Fruit fly (Drosophila melanogaster): ENCODE data around the gene promL.
A peak's percentile ranks its signal among the peaks of the same experiment; 100 is the strongest.

Gene promL

dm6 chr3L:3148125-3149059 is 20.9 kb upstream of the promL start, which contains the start of the genes Usp5 and BtbVII (continued):
- TF ChIP-seq CG1647 (GFP tag; optimal IDR thresholded peaks at IDR 0.05), result no peak
- no peak for TF ChIP-seq Abd-B (GFP tag; optimal IDR thresholded peaks at IDR 0.05)
- TF ChIP-seq CG12155 (GFP tag; optimal IDR thresholded peaks at IDR 0.05), result peak; percentile 45
- TF ChIP-seq crol (GFP tag; IDR thresholded peaks at IDR 0.05), result no peak
- no peak for TF ChIP-seq CG11085 (GFP tag; IDR thresholded peaks at IDR 0.05)
- TF ChIP-seq CG5245 (GFP tag; optimal IDR thresholded peaks at IDR 0.05), result no peak
- peak; percentile 67 for TF ChIP-seq CG12391 (tag; optimal IDR thresholded peaks at IDR 0.05)
- TF ChIP-seq gcm (GFP tag; optimal IDR thresholded peaks at IDR 0.05), result no peak
- TF ChIP-seq CG1529 (GFP tag; optimal IDR thresholded peaks at IDR 0.05), result peak; percentile 7
- no peak for TF ChIP-seq NC2α (GFP tag; optimal IDR thresholded peaks at IDR 0.05)
- TF ChIP-seq exex (tag; optimal IDR thresholded peaks at IDR 0.05), result peak; percentile 16
- no peak for TF ChIP-seq sr (GFP tag; IDR thresholded peaks at IDR 0.05)
- peak; percentile 46 for TF ChIP-seq CG10462 (GFP tag; optimal IDR thresholded peaks at IDR 0.05)
- no peak for TF ChIP-seq CG10321 (GFP tag; IDR thresholded peaks at IDR 0.05)
- no peak for TF ChIP-seq usp (GFP tag; optimal IDR thresholded peaks at IDR 0.05)
- TF ChIP-seq CG10366 (GFP tag; IDR thresholded peaks at IDR 0.05), result peak; percentile 50
- peak; percentile 9 for TF ChIP-seq CG18476 (GFP tag; optimal IDR thresholded peaks at IDR 0.05)
- peak; percentile 45; the same call in 1 of the 2 replicates for TF ChIP-seq lmd (GFP tag; IDR thresholded peaks at IDR 0.05)
- peak; percentile 95 for TF ChIP-seq BEAF-32 (GFP tag; optimal IDR thresholded peaks at IDR 0.05)
- TF ChIP-seq CG1233 (GFP tag; optimal IDR thresholded peaks at IDR 0.05), result no peak
- no peak for TF ChIP-seq CG2889 (GFP tag; IDR thresholded peaks at IDR 0.05)
- TF ChIP-seq gfzf (GFP tag; optimal IDR thresholded peaks at IDR 0.05), result peak; percentile 78
- 0 out of 2 replicates have a peak, but pooled peaks have one; percentile 16 for TF ChIP-seq wdn (GFP tag; IDR thresholded peaks at IDR 0.05)
- no peak for TF ChIP-seq CG3838 (GFP tag; optimal IDR thresholded peaks at IDR 0.05)
- no peak for TF ChIP-seq CG8478 (optimal IDR thresholded peaks at IDR 0.05)
- no peak for TF ChIP-seq ttk (GFP tag; IDR thresholded peaks at IDR 0.05)
- peak; percentile 62 for TF ChIP-seq Drgx (GFP tag; IDR thresholded peaks at IDR 0.05)
- peak; percentile 84 for TF ChIP-seq Aef1 (GFP tag; IDR thresholded peaks at IDR 0.05)
- no peak for TF ChIP-seq eve (GFP tag; optimal IDR thresholded peaks at IDR 0.05)
- peak; percentile 18 for TF ChIP-seq CG3163 (GFP tag; optimal IDR thresholded peaks at IDR 0.05)
- peak; percentile 91 for TF ChIP-seq bbx (GFP tag; IDR thresholded peaks at IDR 0.05; ENCODE audit: partially characterized antibody)
- no peak for TF ChIP-seq CG10431 (GFP tag; optimal IDR thresholded peaks at IDR 0.05)
- no peak for TF ChIP-seq sens-2 (GFP tag; IDR thresholded peaks at IDR 0.05)
- no peak for TF ChIP-seq CG14965 (GFP tag; optimal IDR thresholded peaks at IDR 0.05; ENCODE audit: borderline replicate concordance)
- TF ChIP-seq CG11723 (GFP tag; optimal IDR thresholded peaks at IDR 0.05), result no peak
- TF ChIP-seq Mrtf (GFP tag; IDR thresholded peaks at IDR 0.05), result peak; percentile 57; the same call in 1 of the 3 replicates
- TF ChIP-seq CG7928 (GFP tag; optimal IDR thresholded peaks at IDR 0.05), result no peak
- no peak for TF ChIP-seq z (GFP tag; IDR thresholded peaks at IDR 0.05)
- TF ChIP-seq ham (GFP tag; IDR thresholded peaks at IDR 0.05), result no peak
- no peak for TF ChIP-seq abd-A (tag; optimal IDR thresholded peaks at IDR 0.05)
- TF ChIP-seq CG15514 (GFP tag; optimal IDR thresholded peaks at IDR 0.05), result peak; percentile 100
- TF ChIP-seq zf30C (GFP tag; optimal IDR thresholded peaks at IDR 0.05), result no peak
- peak; percentile 99 for TF ChIP-seq Scr (GFP tag; IDR thresholded peaks at IDR 0.05; ENCODE audit: partially characterized antibody)
- TF ChIP-seq CG7963 (GFP tag; IDR thresholded peaks at IDR 0.05; ENCODE audit: partially characterized antibody), result peak; percentile 80
- TF ChIP-seq Gug (GFP tag; IDR thresholded peaks at IDR 0.05), result peak; percentile 65; the same call in 2 of the 4 replicates
- TF ChIP-seq CG16779 (GFP tag; IDR thresholded peaks at IDR 0.05), result no peak
- peak; percentile 40; the same call in 1 of the 3 replicates for TF ChIP-seq ci (GFP tag; IDR thresholded peaks at IDR 0.05)
- peak; percentile 50 for TF ChIP-seq CG4617 (GFP tag; optimal IDR thresholded peaks at IDR 0.05; ENCODE audit: borderline replicate concordance)
- 0 out of 3 replicates have a peak, but pooled peaks have one; percentile 12 for TF ChIP-seq CG7357 (GFP tag; IDR thresholded peaks at IDR 0.05)
